Worm (Caenorhabditis elegans) whole organism, young adult: Measurements from ENCODE around the gene K09F6.7.

Experiments used
- F10E7.11 ChIP-seq: sonication (generic microtip); optimal IDR thresholded peaks from 2 replicates; lab custom pipeline; 2017; ENCODE audit warnings: mild to moderate bottlenecking, missing genetic modification characterization, moderate library complexity, missing compliant biosample characterization
- F33H1.4 ChIP-seq: fragments of 200-800 bp; sonication (Bioruptor generic); IDR thresholded peaks from 2 replicates; pipeline ENCODE4 v1.3.6; 2022; ENCODE audit warnings: missing genetic modification reagents, missing genetic modification characterization, missing compliant biosample characterization
- F37B4.10 ChIP-seq: fragments of 200-800 bp; sonication (Bioruptor generic); IDR thresholded peaks from 2 replicates; pipeline ENCODE4 v1.3.6; 2022; ENCODE audit warnings: missing genetic modification characterization, missing compliant biosample characterization
- K11D2.4 ChIP-seq: fragments of 200-800 bp; sonication (Bioruptor generic); IDR thresholded peaks from 2 replicates; pipeline ENCODE4 v1.3.6; 2022; ENCODE audit warnings: missing genetic modification reagents, missing genetic modification characterization, missing compliant biosample characterization
- T07F8.4 ChIP-seq: sonication (generic microtip); optimal IDR thresholded peaks from 2 replicates; lab custom pipeline; 2016; ENCODE audit warnings: mild to moderate bottlenecking, missing genetic modification characterization, moderate library complexity, missing compliant biosample characterization
- Y53F4B.3 ChIP-seq: fragments of 200-800 bp; sonication (Bioruptor generic); IDR thresholded peaks from 2 replicates; pipeline ENCODE4 v1.3.6; 2022; ENCODE audit warnings: missing genetic modification reagents, missing genetic modification characterization, missing compliant biosample characterization
- Y53G8AR.9 ChIP-seq: fragments of 200-800 bp; sonication (Bioruptor generic); conservative IDR thresholded peaks from 2 replicates; pipeline ENCODE4 v1.3.6; 2022; ENCODE audit warnings: missing genetic modification reagents, missing genetic modification characterization, missing compliant biosample characterization
- akir-1 ChIP-seq: fragments of 200-800 bp; sonication (Bioruptor generic); optimal IDR thresholded peaks from 2 replicates; lab custom pipeline; 2018; ENCODE audit warnings: mild to moderate bottlenecking, missing genetic modification characterization, moderate library complexity, missing compliant biosample characterization
- attf-3 ChIP-seq: fragments of 200-800 bp; sonication (Bioruptor generic); conservative IDR thresholded peaks from 2 replicates; pipeline ENCODE4 v1.3.6; 2022; ENCODE audit warnings: missing genetic modification reagents, missing genetic modification characterization, missing compliant biosample characterization
- bed-1 ChIP-seq: fragments of 200-800 bp; sonication (Bioruptor generic); IDR thresholded peaks from 2 replicates; pipeline ENCODE4 v1.3.6; 2022; ENCODE audit warnings: missing genetic modification reagents, missing genetic modification characterization, missing compliant biosample characterization
- bed-2 ChIP-seq: fragments of 200-800 bp; sonication (Bioruptor generic); IDR thresholded peaks from 2 replicates; pipeline ENCODE4 v1.3.6; 2022; ENCODE audit warnings: missing genetic modification reagents, missing genetic modification characterization, missing compliant biosample characterization
- ccch-3 ChIP-seq: fragments of 200-800 bp; sonication (Bioruptor generic); optimal IDR thresholded peaks from 2 replicates; lab custom pipeline; 2018; ENCODE audit warnings: mild to moderate bottlenecking, missing genetic modification characterization, missing compliant biosample characterization
- cebp-1 ChIP-seq, 2 experiments: fragments of 200-800 bp in 1 of 2; sonication (Bioruptor generic) in 1 of 2; sonication (generic microtip) in 1 of 2; IDR thresholded peaks in 1 of 2; optimal IDR thresholded peaks in 1 of 2; 2 replicates each; pipeline versions ENCODE4 v1.3.6 to Lab custom; 2017 to 2022; ENCODE audit warnings: missing compliant biosample characterization in 2 of 2, missing genetic modification characterization in 2 of 2, mild to moderate bottlenecking in 1 of 2, missing genetic modification reagents in 1 of 2, moderate library complexity in 1 of 2
- ceh-100 ChIP-seq: fragments of 200-800 bp; sonication (Bioruptor generic); IDR thresholded peaks from 2 replicates; pipeline ENCODE4 v1.3.6; 2022; ENCODE audit warnings: missing genetic modification reagents, missing genetic modification characterization, missing compliant biosample characterization
- ceh-27 ChIP-seq: fragments of 200-800 bp; sonication (Bioruptor generic); optimal IDR thresholded peaks from 2 replicates; lab custom pipeline; 2018; ENCODE audit warnings: mild to moderate bottlenecking, missing genetic modification characterization, moderate library complexity, missing compliant biosample characterization
- ceh-79 ChIP-seq: sonication (generic microtip); optimal IDR thresholded peaks from 2 replicates; lab custom pipeline; 2017; ENCODE audit warnings: mild to moderate bottlenecking, missing genetic modification characterization, missing compliant biosample characterization
- dox-1 ChIP-seq: fragments of 200-800 bp; sonication (Bioruptor generic); IDR thresholded peaks from 2 replicates; pipeline ENCODE4 v1.3.6; 2022; ENCODE audit warnings: missing genetic modification reagents, missing genetic modification characterization, missing compliant biosample characterization
- egrh-3 ChIP-seq: fragments of 200-800 bp; sonication (Bioruptor generic); IDR thresholded peaks from 2 replicates; pipeline ENCODE4 v1.3.6; 2022; ENCODE audit warnings: missing genetic modification reagents, missing genetic modification characterization, missing compliant biosample characterization
- ets-4 ChIP-seq: fragments of 200-800 bp; sonication (Bioruptor generic); optimal IDR thresholded peaks from 2 replicates; lab custom pipeline; 2018; ENCODE audit warnings: mild to moderate bottlenecking, missing genetic modification characterization, missing compliant biosample characterization
- him-1 ChIP-seq: sonication (generic microtip); optimal IDR thresholded peaks from 2 replicates; lab custom pipeline; 2016; ENCODE audit warnings: missing genotype, missing genetic modification reagents, missing genetic modification characterization, missing compliant biosample characterization
- let-607 ChIP-seq, 2 experiments: fragments of 200-800 bp in 1 of 2; sonication (Bioruptor generic) in 1 of 2; sonication (generic microtip) in 1 of 2; optimal IDR thresholded peaks; 2 replicates each; lab custom pipeline; 2016 to 2018; ENCODE audit warnings: mild to moderate bottlenecking in 2 of 2, missing compliant biosample characterization in 2 of 2, missing genetic modification characterization in 2 of 2, moderate library complexity in 2 of 2, missing genotype in 1 of 2
- lin-54 ChIP-seq: fragments of 200-800 bp; sonication (Bioruptor generic); optimal IDR thresholded peaks from 2 replicates; lab custom pipeline; 2018; ENCODE audit warnings: mild to moderate bottlenecking, missing genetic modification characterization, missing compliant biosample characterization
- lir-1 ChIP-seq: fragments of 200-800 bp; sonication (Bioruptor generic); conservative IDR thresholded peaks from 2 replicates; pipeline ENCODE4 v1.3.6; 2022; ENCODE audit warnings: missing genetic modification reagents, missing genetic modification characterization, missing compliant biosample characterization
- lsl-1 ChIP-seq: fragments of 200-800 bp; sonication (Bioruptor generic); optimal IDR thresholded peaks from 2 replicates; lab custom pipeline; 2018; ENCODE audit warnings: mild to moderate bottlenecking, missing genetic modification characterization, moderate library complexity, missing compliant biosample characterization
- madf-3 ChIP-seq: fragments of 200-800 bp; sonication (Bioruptor generic); IDR thresholded peaks from 2 replicates; pipeline ENCODE4 v1.3.6; 2022; ENCODE audit warnings: missing genetic modification reagents, missing genetic modification characterization, missing compliant biosample characterization
- nfya-2 ChIP-seq: fragments of 200-800 bp; sonication (Bioruptor generic); IDR thresholded peaks from 2 replicates; pipeline ENCODE4 v1.3.6; 2022; ENCODE audit warnings: missing genetic modification reagents, missing genetic modification characterization, missing compliant biosample characterization
- nhr-80 ChIP-seq: sonication (generic microtip); optimal IDR thresholded peaks from 2 replicates; lab custom pipeline; 2016; ENCODE audit warnings: missing genetic modification characterization, missing compliant biosample characterization
- tbp1 ChIP-seq: fragments of 200-800 bp; sonication (Bioruptor generic); optimal IDR thresholded peaks from 2 replicates; lab custom pipeline; 2018; ENCODE audit warnings: mild to moderate bottlenecking, missing genetic modification characterization, missing compliant biosample characterization
- tbx-9 ChIP-seq: sonication (generic microtip); optimal IDR thresholded peaks from 2 replicates; lab custom pipeline; 2016; ENCODE audit warnings: borderline replicate concordance, missing genetic modification characterization, inconsistent platforms, missing compliant biosample characterization
- ztf-26 ChIP-seq: sonication (generic microtip); optimal IDR thresholded peaks from 2 replicates; lab custom pipeline; 2017; ENCODE audit warnings: missing genetic modification characterization, missing compliant biosample characterization
- ztf-28 ChIP-seq: fragments of 200-800 bp; sonication (Bioruptor generic); IDR thresholded peaks from 2 replicates; pipeline ENCODE4 v1.3.6; 2022; ENCODE audit warnings: missing genetic modification reagents, missing genetic modification characterization, missing compliant biosample characterization

Gene K09F6.7

ce11 chrII:2322857-2323518 is 31.1 kb upstream of the K09F6.7 start, which contains the start of the genes ZK1240.6 and ZK1240.2:
TSS of gene ZK1240.6 (minus strand) at chrII:2322907.
TSS of gene ZK1240.2 (plus strand) at chrII:2323376.
- no peak for TF ChIP-seq tbx-9 (tag; lab: Kevin White, UChicago)
- no peak for TF ChIP-seq cebp-1 (GFP tag; IDR thresholded peaks at IDR 0.05; lab: Robert Waterston, UW)
- TF ChIP-seq cebp-1 (tag; optimal IDR thresholded peaks at IDR 0.05; lab: Kevin White, UChicago) = no peak
- TF ChIP-seq akir-1 (GFP tag; lab: Kevin White, UChicago) = no peak
- no peak for TF ChIP-seq let-607 (tag; optimal IDR thresholded peaks at IDR 0.05; lab: Kevin White, UChicago)
- TF ChIP-seq T07F8.4 = no peak
- TF ChIP-seq nhr-80 = peak; percentile 85
- peak; percentile 58 for TF ChIP-seq ets-4 (GFP tag; lab: Kevin White, UChicago)
- no peak for TF ChIP-seq Y53G8AR.9 (GFP tag; lab: Robert Waterston, UW)
- no peak for TF ChIP-seq lin-54 (GFP tag; lab: Kevin White, UChicago)
- no peak for TF ChIP-seq ztf-26 (tag; lab: Kevin White, UChicago)
- TF ChIP-seq attf-3 (GFP tag; lab: Robert Waterston, UW) = no peak
- TF ChIP-seq madf-3 (GFP tag; lab: Robert Waterston, UW) = no peak

- TF ChIP-seq nfya-2 (no peak), madf-3 (GFP tag; lab: Robert Waterston, UW) (no peak), nhr-80 (peak; percentile 93), tbp1 (GFP tag; lab: Kevin White, UChicago) (no peak), ets-4 (GFP tag; lab: Kevin White, UChicago) (peak; percentile 64), F10E7.11 (tag; lab: Kevin White, UChicago) (no peak), dox-1 (GFP tag; lab: Robert Waterston, UW) (peak; percentile 50)
These were observed 28.2 kb upstream of the K09F6.7 start, which contains the start of gene ZK1240.3 for ce11 chrII:2320097-2320496. TSS of gene ZK1240.3 (plus strand) at chrII:2320334.

ce11 chrII:2317883-2318357 is 26.0 kb upstream of the K09F6.7 start, which contains the start of the genes ZK1240.5 and ZK1240.9:
TSS of gene ZK1240.5 (minus strand) at chrII:2317933.
TSS of gene ZK1240.9 (plus strand) at chrII:2318189.
- no peak for TF ChIP-seq K11D2.4 (GFP tag; lab: Robert Waterston, UW)
- TF ChIP-seq nhr-80 = peak; percentile 57

ce11 chrII:2312747-2313146 is 20.8 kb upstream of the K09F6.7 start, which contains the start of the genes trim-21 and B0281.1:
TSS of gene trim-21 (minus strand) at chrII:2312847.
TSS of gene B0281.1 (plus strand) at chrII:2313067.
- no peak for TF ChIP-seq F37B4.10
- TF ChIP-seq bed-2 (GFP tag; lab: Robert Waterston, UW) = no peak
- no peak for TF ChIP-seq ccch-3 (GFP tag; lab: Kevin White, UChicago)
- no peak for TF ChIP-seq ceh-79
- TF ChIP-seq lsl-1 (GFP tag; lab: Kevin White, UChicago) = no peak
- no peak for TF ChIP-seq cebp-1 (GFP tag; IDR thresholded peaks at IDR 0.05; lab: Robert Waterston, UW)
- TF ChIP-seq cebp-1 (tag; optimal IDR thresholded peaks at IDR 0.05; lab: Kevin White, UChicago) = no peak
- TF ChIP-seq lir-1 (GFP tag; lab: Robert Waterston, UW) = no peak
- no peak for TF ChIP-seq bed-1 (GFP tag; lab: Robert Waterston, UW)
- no peak for TF ChIP-seq F33H1.4 (GFP tag; lab: Robert Waterston, UW)
- TF ChIP-seq ztf-28 (GFP tag; lab: Robert Waterston, UW) = no peak
- no peak for TF ChIP-seq ceh-27
- TF ChIP-seq him-1 (tag; lab: Kevin White, UChicago) = no peak
- no peak for TF ChIP-seq ceh-100 (GFP tag; lab: Robert Waterston, UW)
- TF ChIP-seq egrh-3 (GFP tag; lab: Robert Waterston, UW) = no peak
- no peak for TF ChIP-seq Y53F4B.3
- TF ChIP-seq lin-54 (GFP tag; lab: Kevin White, UChicago) = no peak
